Worm (Caenorhabditis elegans): ENCODE results near the gene tsp-17.
A peak's percentile ranks its signal among the peaks of the same experiment; 100 is the strongest.

The tsp-17 gene

ce11 chrX:3728970-3729369 is 48.0 kb downstream of the tsp-17 start, which contains the start of gene aex-4:
TSS of gene aex-4 (plus strand) at chrX:3729281.
- peak; percentile 64 for TF ChIP-seq crh-2 (tag; optimal IDR thresholded peaks at IDR 0.05)
- no peak for TF ChIP-seq lsy-2 (tag; optimal IDR thresholded peaks at IDR 0.05)
- TF ChIP-seq lin-39 (tag; optimal IDR thresholded peaks at IDR 0.05), result no peak
- TF ChIP-seq blmp-1 (tag; optimal IDR thresholded peaks at IDR 0.05; ENCODE audit: insufficient read depth), result no peak
- no peak for TF ChIP-seq lin-13 (GFP tag; optimal IDR thresholded peaks at IDR 0.05)
- TF ChIP-seq F13H6.1 (tag; optimal IDR thresholded peaks at IDR 0.05), result peak; percentile 47
- TF ChIP-seq sma-9 (GFP tag; optimal IDR thresholded peaks at IDR 0.05), result peak; percentile 85
- TF ChIP-seq sma-9 (tag; optimal IDR thresholded peaks at IDR 0.05), result no peak
- TF ChIP-seq sma-3 (GFP tag; optimal IDR thresholded peaks at IDR 0.05), result no peak
- TF ChIP-seq nhr-129 (tag; optimal IDR thresholded peaks at IDR 0.05), result peak; percentile 23
- TF ChIP-seq fos-1 (tag; optimal IDR thresholded peaks at IDR 0.05), result peak; percentile 96
- no peak for TF ChIP-seq unc-39 (tag; optimal IDR thresholded peaks at IDR 0.05)
- TF ChIP-seq ztf-4 (tag; optimal IDR thresholded peaks at IDR 0.05), result no peak
- no peak for TF ChIP-seq unc-55 (GFP tag; optimal IDR thresholded peaks at IDR 0.05)
- no peak for TF ChIP-seq elt-1 (tag; optimal IDR thresholded peaks at IDR 0.05)
- no peak for TF ChIP-seq peb-1 (tag; optimal IDR thresholded peaks at IDR 0.05)
- no peak for TF ChIP-seq nhr-25 (tag; optimal IDR thresholded peaks at IDR 0.05)
- peak; percentile 51 for TF ChIP-seq gmeb-1 (tag; optimal IDR thresholded peaks at IDR 0.05)

- no peak for TF ChIP-seq lsy-2 (tag; optimal IDR thresholded peaks at IDR 0.05)
- TF ChIP-seq crh-2 (tag; optimal IDR thresholded peaks at IDR 0.05), result no peak
- TF ChIP-seq unc-39 (tag; optimal IDR thresholded peaks at IDR 0.05), result no peak
- no peak for TF ChIP-seq mdl-1 (tag; optimal IDR thresholded peaks at IDR 0.05)
- TF ChIP-seq F13H6.1 (tag; optimal IDR thresholded peaks at IDR 0.05), result peak; percentile 18
Measured at ce11 chrX:3733321-3733720, 52.4 kb downstream of the tsp-17 start.

- TF ChIP-seq ZK546.5 (tag; optimal IDR thresholded peaks at IDR 0.05), result no peak
- no peak for TF ChIP-seq ztf-1 (GFP tag; conservative IDR thresholded peaks at IDR 0.05)
- no peak for TF ChIP-seq nhr-21 (tag; optimal IDR thresholded peaks at IDR 0.05)
Measured at ce11 chrX:3733732-3734131, 52.8 kb downstream of the tsp-17 start, which contains the start of gene tag-18. TSS of gene tag-18 (minus strand) at chrX:3734036.
